Fruit fly (Drosophila melanogaster) whole organism, embryonic: ENCODE results near the gene simj.

Experiments used
- Aef1 ChIP-seq: fragments of 200-800 bp; sonication (Bioruptor generic); IDR thresholded peaks from 3 replicates; pipeline ENCODE4 v1.3.6; 2022; ENCODE audit warnings: missing biosample characterization, missing genetic modification characterization
- B-H2 ChIP-seq: fragments of 200-800 bp; sonication (Bioruptor generic); optimal IDR thresholded peaks from 2 replicates; lab custom pipeline; 2018; ENCODE audit warnings: missing biosample characterization, mild to moderate bottlenecking, missing genetic modification characterization
- BEAF-32 ChIP-seq: fragments of 200-800 bp; sonication (Bioruptor generic); optimal IDR thresholded peaks from 3 replicates; lab custom pipeline; 2017; ENCODE audit warnings: missing biosample characterization, missing genetic modification characterization, mild to moderate bottlenecking, moderate library complexity, missing genetic modification reagents
- Bdp1 ChIP-seq: fragments of 200-800 bp; sonication (Bioruptor generic); optimal IDR thresholded peaks from 3 replicates; lab custom pipeline; 2016; ENCODE audit warnings: missing biosample characterization, missing genetic modification characterization
- CG10267 ChIP-seq: fragments of 200-800 bp; sonication (Bioruptor generic); optimal IDR thresholded peaks from 2 replicates; lab custom pipeline; 2018; ENCODE audit warnings: missing biosample characterization, mild to moderate bottlenecking, missing genetic modification characterization, moderate library complexity
- CG10321 ChIP-seq: fragments of 200-800 bp; sonication (Bioruptor generic); IDR thresholded peaks from 2 replicates; pipeline ENCODE4 v1.3.6; 2022; ENCODE audit warnings: missing biosample characterization, missing genetic modification characterization
- CG11093 ChIP-seq: fragments of 200-800 bp; sonication (Bioruptor generic); IDR thresholded peaks from 3 replicates; pipeline ENCODE4 v1.3.6; 2022; ENCODE audit warnings: missing biosample characterization, missing genetic modification characterization
- CG11560 ChIP-seq: fragments of 200-800 bp; sonication (Bioruptor generic); IDR thresholded peaks from 3 replicates; pipeline ENCODE4 v1.3.6; 2022; ENCODE audit warnings: missing biosample characterization, missing genetic modification characterization
- CG12104 ChIP-seq: fragments of 200-800 bp; sonication (Bioruptor generic); optimal IDR thresholded peaks from 3 replicates; lab custom pipeline; 2016; ENCODE audit warnings: missing biosample characterization, missing genetic modification characterization
- CG12391 ChIP-seq: fragments of 200-800 bp; sonication (Bioruptor generic); optimal IDR thresholded peaks from 3 replicates; lab custom pipeline; 2018; ENCODE audit warnings: missing biosample characterization, mild to moderate bottlenecking, missing genetic modification characterization, moderate library complexity
- CG12744 ChIP-seq: fragments of 200-800 bp; sonication (Bioruptor generic); optimal IDR thresholded peaks from 2 replicates; lab custom pipeline; 2016; ENCODE audit warnings: missing biosample characterization, missing genetic modification characterization
- CG13123 ChIP-seq: fragments of 200-800 bp; sonication (Bioruptor generic); optimal IDR thresholded peaks from 2 replicates; lab custom pipeline; 2016; ENCODE audit warnings: missing biosample characterization, missing genetic modification characterization
- CG15269 ChIP-seq: fragments of 200-800 bp; sonication (Bioruptor generic); optimal IDR thresholded peaks from 2 replicates; lab custom pipeline; 2018; ENCODE audit warnings: missing biosample characterization, mild to moderate bottlenecking, missing genetic modification characterization, moderate library complexity
- CG17385 ChIP-seq: fragments of 200-800 bp; sonication (Bioruptor generic); optimal IDR thresholded peaks from 3 replicates; lab custom pipeline; 2018; ENCODE audit warnings: missing biosample characterization, mild to moderate bottlenecking, missing genetic modification characterization
- CG17568 ChIP-seq: fragments of 200-800 bp; sonication (Bioruptor generic); optimal IDR thresholded peaks from 2 replicates; lab custom pipeline; 2018; ENCODE audit warnings: missing biosample characterization, mild to moderate bottlenecking, missing genetic modification characterization, moderate library complexity
- CG18764 ChIP-seq: fragments of 200-800 bp; sonication (Bioruptor generic); optimal IDR thresholded peaks from 3 replicates; lab custom pipeline; 2016; ENCODE audit warnings: missing biosample characterization, missing genetic modification characterization
- CG31224 ChIP-seq: fragments of 200-800 bp; sonication (Bioruptor generic); IDR thresholded peaks from 2 replicates; pipeline ENCODE4 v1.3.6; 2022; ENCODE audit warnings: missing biosample characterization, missing genetic modification characterization
- CG34422 ChIP-seq: fragments of 200-800 bp; sonication (Bioruptor generic); IDR thresholded peaks from 3 replicates; pipeline ENCODE4 v1.3.6; 2022; ENCODE audit warnings: missing biosample characterization, missing genetic modification characterization
- CG4360 ChIP-seq: fragments of 200-800 bp; sonication (Bioruptor generic); IDR thresholded peaks from 2 replicates; pipeline ENCODE4 v1.3.6; 2022; ENCODE audit warnings: missing biosample characterization, missing genetic modification characterization
- CG4404 ChIP-seq: fragments of 200-800 bp; sonication (Bioruptor generic); IDR thresholded peaks from 2 replicates; pipeline ENCODE4 v1.3.6; 2022; ENCODE audit warnings: missing biosample characterization, missing genetic modification characterization
- CG6272 ChIP-seq: fragments of 200-800 bp; sonication (Bioruptor generic); IDR thresholded peaks from 2 replicates; pipeline ENCODE4 v1.3.6; 2022; ENCODE audit warnings: missing biosample characterization, missing genetic modification characterization
- CG6683 ChIP-seq: fragments of 200-800 bp; sonication (Bioruptor generic); optimal IDR thresholded peaks from 2 replicates; lab custom pipeline; 2017; ENCODE audit warnings: missing biosample characterization, mild to moderate bottlenecking, missing genetic modification characterization, missing genetic modification reagents
- CG6765 ChIP-seq: fragments of 200-800 bp; sonication (Bioruptor generic); optimal IDR thresholded peaks from 3 replicates; lab custom pipeline; 2017; ENCODE audit warnings: missing biosample characterization, mild to moderate bottlenecking, missing genetic modification characterization
- CG8478 ChIP-seq: fragments of >200 bp; optimal IDR thresholded peaks from 2 replicates; lab custom pipeline; 2018
- D19A ChIP-seq: fragments of 200-800 bp; optimal IDR thresholded peaks from 3 replicates; lab custom pipeline; 2019; ENCODE audit warnings: missing biosample characterization, mild to moderate bottlenecking, missing genetic modification characterization, moderate library complexity
- Dp ChIP-seq: fragments of 200-800 bp; sonication (Bioruptor generic); optimal IDR thresholded peaks from 2 replicates; lab custom pipeline; 2018; ENCODE audit warnings: missing biosample characterization, mild to moderate bottlenecking, missing genetic modification characterization, moderate library complexity
- Dref ChIP-seq: fragments of 200-800 bp; sonication (Bioruptor generic); IDR thresholded peaks from 2 replicates; pipeline ENCODE4 v1.3.6; 2022; ENCODE audit warnings: missing biosample characterization, missing genetic modification characterization
- GATAe ChIP-seq: fragments of 200-800 bp; sonication (Bioruptor generic); conservative IDR thresholded peaks from 2 replicates; pipeline ENCODE4 v1.3.6; 2022; ENCODE audit warnings: missing biosample characterization, missing genetic modification characterization
- Gsc ChIP-seq: fragments of 200-800 bp; sonication (Bioruptor generic); IDR thresholded peaks from 2 replicates; pipeline ENCODE4 v1.3.6; 2022; ENCODE audit warnings: missing biosample characterization, missing genetic modification characterization
- HLH3B ChIP-seq: fragments of 200-800 bp; sonication (Bioruptor generic); IDR thresholded peaks from 2 replicates; pipeline ENCODE4 v1.3.6; 2022; ENCODE audit warnings: missing biosample characterization, missing genetic modification characterization
- Max ChIP-seq: fragments of 200-800 bp; sonication (Bioruptor generic); optimal IDR thresholded peaks from 2 replicates; lab custom pipeline; 2016; ENCODE audit warnings: missing biosample characterization, mild to moderate bottlenecking, missing genetic modification characterization
- Oaz ChIP-seq: fragments of 200-800 bp; sonication (Bioruptor generic); IDR thresholded peaks from 2 replicates; pipeline ENCODE4 v1.3.6; 2022; ENCODE audit warnings: missing biosample characterization, missing genetic modification characterization
- Optix ChIP-seq: fragments of 200-800 bp; sonication (Bioruptor generic); IDR thresholded peaks from 3 replicates; pipeline ENCODE4 v1.3.6; 2022; ENCODE audit warnings: missing biosample characterization, missing genetic modification characterization
- PHDP ChIP-seq: fragments of 200-800 bp; sonication (Bioruptor generic); optimal IDR thresholded peaks from 3 replicates; lab custom pipeline; 2018; ENCODE audit warnings: missing biosample characterization, mild to moderate bottlenecking, missing genetic modification characterization, moderate library complexity
- Six4 ChIP-seq: fragments of 200-800 bp; sonication (Bioruptor generic); optimal IDR thresholded peaks from 2 replicates; lab custom pipeline; 2016; ENCODE audit warnings: missing biosample characterization, missing genetic modification characterization
- Xrp1 ChIP-seq: fragments of 200-800 bp; sonication (Bioruptor generic); IDR thresholded peaks from 2 replicates; pipeline ENCODE4 v1.3.6; 2022; ENCODE audit warnings: missing biosample characterization, missing genetic modification characterization
- YL-1 ChIP-seq: fragments of 200-800 bp; sonication (Bioruptor generic); optimal IDR thresholded peaks from 3 replicates; lab custom pipeline; 2017; ENCODE audit warnings: missing biosample characterization, mild to moderate bottlenecking, missing genetic modification characterization
- disco-r ChIP-seq: fragments of 200-800 bp; sonication (Bioruptor generic); optimal IDR thresholded peaks from 2 replicates; lab custom pipeline; 2016; ENCODE audit warnings: missing biosample characterization, missing genetic modification characterization
- esg ChIP-seq: fragments of 200-800 bp; sonication (Bioruptor generic); conservative IDR thresholded peaks from 2 replicates; pipeline ENCODE4 v1.3.6; 2022; ENCODE audit warnings: missing biosample characterization, missing genetic modification characterization
- eyg ChIP-seq: fragments of 200-800 bp; sonication (Bioruptor generic); optimal IDR thresholded peaks from 3 replicates; lab custom pipeline; 2016; ENCODE audit warnings: missing biosample characterization, missing genetic modification characterization
- grau ChIP-seq: fragments of 200-800 bp; optimal IDR thresholded peaks from 3 replicates; lab custom pipeline; 2019; ENCODE audit warnings: missing biosample characterization, mild to moderate bottlenecking, missing genetic modification characterization, moderate library complexity
- gsb-n ChIP-seq: fragments of 200-800 bp; sonication (Bioruptor generic); optimal IDR thresholded peaks from 3 replicates; lab custom pipeline; 2018; ENCODE audit warnings: missing biosample characterization, mild to moderate bottlenecking, missing genetic modification characterization
- kah ChIP-seq: fragments of 200-800 bp; sonication (Bioruptor generic); optimal IDR thresholded peaks from 2 replicates; lab custom pipeline; 2018; ENCODE audit warnings: missing biosample characterization, mild to moderate bottlenecking, missing genetic modification characterization
- nerfin-2 ChIP-seq: fragments of 200-800 bp; sonication (Bioruptor generic); IDR thresholded peaks from 2 replicates; pipeline ENCODE4 v1.3.6; 2022; ENCODE audit warnings: missing biosample characterization, missing genetic modification characterization; ENCODE audit not compliant: partially characterized antibody
- pum ChIP-seq: fragments of 200-800 bp; sonication (Bioruptor generic); optimal IDR thresholded peaks from 2 replicates; lab custom pipeline; 2016; ENCODE audit warnings: missing biosample characterization, missing genetic modification characterization
- ro ChIP-seq: fragments of 200-800 bp; sonication (Bioruptor generic); IDR thresholded peaks from 2 replicates; pipeline ENCODE4 v1.3.6; 2022; ENCODE audit warnings: missing biosample characterization, missing genetic modification characterization
- sd ChIP-seq: fragments of 200-800 bp; sonication (Bioruptor generic); optimal IDR thresholded peaks from 3 replicates; lab custom pipeline; 2018; ENCODE audit warnings: missing biosample characterization, mild to moderate bottlenecking, missing genetic modification characterization, moderate library complexity
- sob ChIP-seq: fragments of 200-800 bp; sonication (Bioruptor generic); IDR thresholded peaks from 2 replicates; pipeline ENCODE4 v1.3.6; 2022; ENCODE audit warnings: missing biosample characterization, missing genetic modification characterization
- stwl ChIP-seq: fragments of 200-800 bp; sonication (Bioruptor generic); optimal IDR thresholded peaks from 3 replicates; lab custom pipeline; 2018; ENCODE audit warnings: missing biosample characterization, mild to moderate bottlenecking, missing genetic modification characterization, moderate library complexity
- tna ChIP-seq: fragments of 200-800 bp; sonication (Bioruptor generic); IDR thresholded peaks from 2 replicates; pipeline ENCODE4 v1.3.6; 2022; ENCODE audit warnings: missing biosample characterization, missing genetic modification characterization; ENCODE audit not compliant: partially characterized antibody
- unpg ChIP-seq: fragments of 200-800 bp; sonication (Bioruptor generic); optimal IDR thresholded peaks from 3 replicates; lab custom pipeline; 2018; ENCODE audit warnings: missing biosample characterization, mild to moderate bottlenecking, missing genetic modification characterization, moderate library complexity
- yki ChIP-seq: fragments of >200 bp; optimal IDR thresholded peaks from 3 replicates; lab custom pipeline; 2018

The simj gene

dm6 chr3L:10678545-10679067 is 14.1 kb downstream of the simj start (continued):
- peak; percentile 91 for TF ChIP-seq sd (tag; lab: Kevin White, UChicago)
- peak; percentile 97 for TF ChIP-seq gsb-n (tag; lab: Kevin White, UChicago)
- TF ChIP-seq pum (GFP tag; lab: Kevin White, UChicago), result peak; percentile 91
- TF ChIP-seq HLH3B, result peak; percentile 93
- TF ChIP-seq CG12744 (GFP tag; lab: Kevin White, UChicago), result peak; percentile 78
- peak; percentile 86 for TF ChIP-seq sob
- peak; percentile 94 for TF ChIP-seq PHDP
- TF ChIP-seq BEAF-32 (GFP tag; lab: Kevin White, UChicago), result peak; percentile 6
- TF ChIP-seq grau (tag; lab: Kevin White, UChicago), result peak; percentile 95
- TF ChIP-seq Aef1 (GFP tag; lab: Robert Waterston, UW), result peak; percentile 90
- peak; percentile 1 for TF ChIP-seq Dp (GFP tag; lab: Kevin White, UChicago)
- TF ChIP-seq GATAe (GFP tag; lab: Robert Waterston, UW), result peak; percentile 69
- TF ChIP-seq Oaz (GFP tag; lab: Robert Waterston, UW), result peak; percentile 91
- TF ChIP-seq CG17385, result peak; percentile 89
- peak; percentile 94 for TF ChIP-seq esg (GFP tag; lab: Robert Waterston, UW)
- TF ChIP-seq Dref, result no peak
- TF ChIP-seq CG6272, result peak; percentile 76
- TF ChIP-seq D19A (tag; lab: Kevin White, UChicago), result peak; percentile 93
- TF ChIP-seq CG34422 (GFP tag; lab: Robert Waterston, UW), result peak; percentile 94
- TF ChIP-seq Six4 (GFP tag; lab: Kevin White, UChicago), result peak; percentile 90
- peak; percentile 92 for TF ChIP-seq CG6683 (GFP tag; lab: Kevin White, UChicago)
- TF ChIP-seq CG15269 (tag; lab: Kevin White, UChicago), result peak; percentile 96
- peak; percentile 17 for TF ChIP-seq stwl (tag; lab: Kevin White, UChicago)
- peak; percentile 91 for TF ChIP-seq disco-r (GFP tag; lab: Kevin White, UChicago)
- no peak for TF ChIP-seq nerfin-2 (GFP tag; lab: Robert Waterston, UW)
- peak; percentile 96 for TF ChIP-seq unpg (GFP tag; lab: Kevin White, UChicago)
- peak; percentile 90 for TF ChIP-seq Max (GFP tag; lab: Kevin White, UChicago)
- peak; percentile 92 for TF ChIP-seq CG10267
- TF ChIP-seq yki (lab: Kevin White, UChicago), result peak; percentile 42
- peak; percentile 71 for TF ChIP-seq CG13123 (GFP tag; lab: Kevin White, UChicago)
- peak; percentile 71 for TF ChIP-seq CG10321
- TF ChIP-seq CG4404 (GFP tag; lab: Robert Waterston, UW), result peak; percentile 92
- TF ChIP-seq CG12104 (GFP tag; lab: Kevin White, UChicago), result peak; percentile 96
- TF ChIP-seq B-H2 (GFP tag; lab: Kevin White, UChicago), result peak; percentile 84
- peak; percentile 97 for TF ChIP-seq Xrp1 (GFP tag; lab: Robert Waterston, UW)
- no peak for TF ChIP-seq tna (GFP tag; lab: Robert Waterston, UW)
- TF ChIP-seq ro (GFP tag; lab: Robert Waterston, UW), result peak; percentile 93; the same call in 1 of the 2 replicates
- TF ChIP-seq CG4360 (GFP tag; lab: Robert Waterston, UW), result peak; percentile 72
- TF ChIP-seq CG8478 (lab: Kevin White, UChicago), result no peak
- TF ChIP-seq YL-1 (GFP tag; lab: Kevin White, UChicago), result peak; percentile 89
- no peak for TF ChIP-seq Gsc (GFP tag; lab: Robert Waterston, UW)
- peak; percentile 88 for TF ChIP-seq CG17568 (GFP tag; lab: Kevin White, UChicago)
- TF ChIP-seq CG18764 (GFP tag; lab: Kevin White, UChicago), result peak; percentile 77
- peak; percentile 97 for TF ChIP-seq CG12391 (tag; lab: Kevin White, UChicago)
- peak; percentile 80 for TF ChIP-seq CG11560
- TF ChIP-seq CG6765 (GFP tag; lab: Kevin White, UChicago), result peak; percentile 94
- peak; percentile 88 for TF ChIP-seq CG31224
- peak; percentile 92 for TF ChIP-seq CG11093 (GFP tag; lab: Robert Waterston, UW)
- TF ChIP-seq Bdp1 (GFP tag; lab: Kevin White, UChicago), result peak; percentile 68
- TF ChIP-seq Optix (GFP tag; lab: Robert Waterston, UW), result no peak
- peak; percentile 83 for TF ChIP-seq kah (GFP tag; lab: Kevin White, UChicago)
- peak; percentile 76 for TF ChIP-seq eyg (GFP tag; lab: Kevin White, UChicago)
